Fruit fly (Drosophila melanogaster): ENCODE measurements around the gene CG2865.

Gene CG2865

DNA sequence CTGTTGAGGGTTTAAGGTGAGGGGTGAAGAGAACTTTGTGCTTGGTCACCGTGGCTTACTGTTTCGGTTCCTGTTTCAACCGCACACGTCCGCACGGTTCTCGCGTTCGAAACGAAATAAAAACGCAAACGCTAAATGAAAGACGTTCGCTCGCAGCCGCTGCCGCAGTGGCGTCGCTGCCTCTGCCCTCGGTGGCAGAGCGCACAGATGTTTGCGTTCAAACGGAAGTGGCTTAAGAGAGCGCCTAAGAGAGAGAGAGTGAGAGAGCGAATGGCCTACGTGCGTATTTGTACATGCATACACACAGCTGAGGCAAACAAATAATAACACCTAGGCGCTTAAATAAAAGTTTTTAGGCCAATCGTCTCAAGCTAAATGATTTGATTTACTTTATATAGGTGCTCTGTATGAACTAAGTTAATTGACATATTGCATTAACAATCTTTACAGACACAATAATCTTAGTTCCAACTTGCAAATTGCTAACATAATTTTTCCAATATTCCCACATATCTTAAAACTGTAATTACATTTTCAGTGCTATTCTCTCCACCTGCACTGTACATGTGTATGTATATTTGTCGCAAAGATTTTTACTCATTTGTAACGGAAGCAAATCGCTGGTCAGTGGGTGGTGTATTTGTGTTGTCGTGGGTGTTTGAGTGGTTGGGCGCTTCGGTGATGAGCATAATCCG is at the start of gene CG2865:
Gene CG2865 (minus strand): TSS at position 118 of the 695 bp plus-strand sequence.
- TF ChIP-seq tj (GFP tag; optimal IDR thresholded peaks at IDR 0.05), result peak; percentile 86
- peak; percentile 95 for TF ChIP-seq CG5204 (GFP tag; optimal IDR thresholded peaks at IDR 0.05)
- peak; percentile 89 for TF ChIP-seq CG1620 (GFP tag; optimal IDR thresholded peaks at IDR 0.05)
- TF ChIP-seq Mnt (GFP tag; optimal IDR thresholded peaks at IDR 0.05), result peak; percentile 92
- TF ChIP-seq CG7101 (tag; optimal IDR thresholded peaks at IDR 0.05), result peak; percentile 98
- peak; percentile 90 for TF ChIP-seq toe (GFP tag; optimal IDR thresholded peaks at IDR 0.05)
- TF ChIP-seq CG14711 (tag; optimal IDR thresholded peaks at IDR 0.05), result peak; percentile 93
- peak; percentile 99 for TF ChIP-seq bab1 (GFP tag; optimal IDR thresholded peaks at IDR 0.05)
- TF ChIP-seq cic (GFP tag; optimal IDR thresholded peaks at IDR 0.05), result peak; percentile 85
- peak; percentile 81 for TF ChIP-seq Clk (GFP tag; optimal IDR thresholded peaks at IDR 0.05)
- TF ChIP-seq Crg-1 (GFP tag; optimal IDR thresholded peaks at IDR 0.05), result peak; percentile 93
- TF ChIP-seq kay (GFP tag; ENCODE audit: borderline replicate concordance), result peak; percentile 95
- peak; percentile 94 for TF ChIP-seq ovo (GFP tag; optimal IDR thresholded peaks at IDR 0.05)
- peak; percentile 98 for TF ChIP-seq Hr96 (GFP tag; optimal IDR thresholded peaks at IDR 0.05)
- TF ChIP-seq CG33017 (tag; optimal IDR thresholded peaks at IDR 0.05), result peak; percentile 95
- TF ChIP-seq CG12768 (GFP tag; optimal IDR thresholded peaks at IDR 0.05), result peak; percentile 95
- TF ChIP-seq CG7045 (GFP tag; optimal IDR thresholded peaks at IDR 0.05), result peak; percentile 96
- peak; percentile 93 for TF ChIP-seq pad (GFP tag; optimal IDR thresholded peaks at IDR 0.05)
- TF ChIP-seq cnc (optimal IDR thresholded peaks at IDR 0.05), result no peak
- peak; percentile 97 for TF ChIP-seq CG11617 (GFP tag; optimal IDR thresholded peaks at IDR 0.05)

DNA sequence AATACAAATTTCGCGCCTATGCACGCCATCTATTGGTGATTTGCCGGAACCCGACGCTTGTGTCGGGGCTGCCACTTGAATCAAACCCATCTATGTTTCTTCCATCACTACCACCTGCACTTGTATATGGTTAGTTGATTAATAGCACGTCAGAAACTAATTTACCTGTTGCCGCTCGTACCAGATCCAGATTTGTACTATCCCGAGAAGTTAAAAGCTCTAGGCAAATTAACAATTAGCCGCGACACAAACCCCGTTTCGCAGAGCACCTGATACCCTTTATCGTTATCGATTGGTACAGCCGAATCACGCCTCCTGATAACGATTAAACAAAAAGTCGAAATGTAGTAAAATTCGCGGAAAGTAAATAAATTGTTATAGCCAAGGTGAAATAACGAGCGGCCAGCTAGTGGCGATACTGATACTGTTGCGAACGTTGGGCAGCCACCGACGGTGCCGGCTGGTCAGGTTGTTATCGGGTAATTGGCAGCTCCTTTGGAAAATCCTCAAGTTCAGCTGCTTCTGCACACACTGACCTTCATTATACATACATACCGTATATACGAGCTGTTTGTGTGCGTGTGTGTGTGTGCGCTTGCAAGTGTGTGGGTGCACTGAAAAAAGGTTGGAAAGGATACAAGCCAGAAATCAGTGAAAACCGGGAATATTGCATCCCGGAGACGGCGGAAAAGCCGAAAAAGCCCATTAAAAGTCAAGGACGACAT is 47.0 kb upstream of the CG2865 start:
- TF ChIP-seq CG7045 (GFP tag; optimal IDR thresholded peaks at IDR 0.05), result no peak
- TF ChIP-seq CG11617 (GFP tag; optimal IDR thresholded peaks at IDR 0.05), result peak; percentile 9
- no peak for TF ChIP-seq ovo (GFP tag; optimal IDR thresholded peaks at IDR 0.05)
- TF ChIP-seq CG14711 (tag; optimal IDR thresholded peaks at IDR 0.05), result peak; percentile 5
- TF ChIP-seq Hr96 (GFP tag; optimal IDR thresholded peaks at IDR 0.05), result no peak
- TF ChIP-seq toe (GFP tag; optimal IDR thresholded peaks at IDR 0.05), result no peak
- no peak for TF ChIP-seq tj (GFP tag; optimal IDR thresholded peaks at IDR 0.05)
- TF ChIP-seq CG5204 (GFP tag; optimal IDR thresholded peaks at IDR 0.05), result no peak
- TF ChIP-seq kay (GFP tag; ENCODE audit: borderline replicate concordance), result no peak
- no peak for TF ChIP-seq Crg-1 (GFP tag; optimal IDR thresholded peaks at IDR 0.05)
- no peak for TF ChIP-seq cnc (optimal IDR thresholded peaks at IDR 0.05)
- TF ChIP-seq CG1620 (GFP tag; optimal IDR thresholded peaks at IDR 0.05), result peak; percentile 35
- TF ChIP-seq pad (GFP tag; optimal IDR thresholded peaks at IDR 0.05), result peak; percentile 23
- no peak for TF ChIP-seq CG33017 (tag; optimal IDR thresholded peaks at IDR 0.05)
- TF ChIP-seq cic (GFP tag; optimal IDR thresholded peaks at IDR 0.05), result no peak
- peak; percentile 74 for TF ChIP-seq bab1 (GFP tag; optimal IDR thresholded peaks at IDR 0.05)
- no peak for TF ChIP-seq Clk (GFP tag; optimal IDR thresholded peaks at IDR 0.05)
- peak; percentile 53 for TF ChIP-seq Mnt (GFP tag; optimal IDR thresholded peaks at IDR 0.05)
- peak; percentile 8 for TF ChIP-seq CG7101 (tag; optimal IDR thresholded peaks at IDR 0.05)

DNA sequence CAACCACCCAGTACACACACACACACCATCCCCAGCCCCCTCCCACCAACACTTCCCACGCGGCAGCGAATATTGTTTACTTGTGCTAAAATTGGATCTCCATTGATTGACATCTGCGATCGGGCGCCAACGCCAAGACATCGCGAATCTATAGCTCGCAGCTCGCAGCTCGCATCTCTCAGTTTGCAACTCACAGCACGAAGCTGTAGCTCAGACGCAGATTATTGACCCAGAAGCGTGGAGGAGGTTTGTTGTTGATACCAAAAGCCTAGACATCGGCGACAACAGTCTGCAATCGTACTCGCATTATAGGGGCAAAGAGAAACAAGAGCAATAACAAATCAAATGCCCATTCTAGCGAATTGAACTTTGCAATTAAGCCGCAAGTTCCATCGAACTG is 44.0 kb upstream of the CG2865 start:
- no peak for TF ChIP-seq CG1620 (GFP tag; optimal IDR thresholded peaks at IDR 0.05)
- no peak for TF ChIP-seq CG7101 (tag; optimal IDR thresholded peaks at IDR 0.05)
- TF ChIP-seq toe (GFP tag; optimal IDR thresholded peaks at IDR 0.05), result no peak
- TF ChIP-seq cnc (optimal IDR thresholded peaks at IDR 0.05), result no peak

DNA sequence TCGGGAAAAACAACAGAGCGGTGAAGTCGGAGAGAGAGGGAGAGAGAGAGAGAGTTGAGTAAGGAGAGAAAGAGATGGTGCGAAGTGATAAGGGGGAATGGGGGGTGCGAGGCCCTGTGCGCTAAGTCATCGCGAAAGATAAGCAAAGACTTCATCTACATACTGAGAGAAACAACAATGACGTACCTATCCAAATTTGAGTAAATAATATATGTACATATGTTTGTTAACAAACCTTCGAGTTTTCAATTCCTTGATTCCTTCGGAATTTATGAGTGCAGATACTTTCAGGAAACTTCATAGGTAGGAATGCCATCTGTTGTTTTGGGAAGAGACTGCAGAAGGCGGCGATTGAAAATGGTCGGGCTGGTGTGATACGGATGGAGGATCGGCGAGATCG is 43.2 kb upstream of the CG2865 start:
- TF ChIP-seq CG7045 (GFP tag; optimal IDR thresholded peaks at IDR 0.05), result no peak

DNA sequence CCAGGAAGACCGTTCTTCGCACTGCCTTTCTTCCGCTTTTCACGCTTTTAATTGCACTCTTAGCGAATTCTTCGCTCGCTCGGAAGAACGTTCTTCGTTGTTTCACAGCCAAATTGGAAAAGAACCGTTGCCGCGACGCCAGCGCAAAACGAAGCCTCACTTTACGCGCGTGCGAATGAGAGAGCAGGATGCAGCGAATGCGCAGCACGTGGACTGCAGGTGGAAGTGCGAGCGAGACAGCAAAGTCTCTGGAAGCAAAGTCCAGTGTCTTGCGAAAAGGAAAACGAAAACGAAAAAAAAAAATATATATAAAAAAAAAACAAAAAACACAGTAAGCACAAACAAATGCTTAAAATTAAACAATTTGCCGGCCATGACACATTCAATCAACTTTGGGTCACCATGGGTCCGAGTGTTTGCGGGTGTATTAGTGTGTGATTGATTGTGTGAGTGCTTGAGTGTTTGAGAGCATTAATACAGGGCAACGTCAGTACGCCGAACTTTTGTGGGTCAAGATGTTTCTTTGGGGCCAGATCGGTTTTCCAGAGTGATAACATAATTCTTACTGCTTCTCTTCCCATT is 41.4 kb upstream of the CG2865 start, which contains the start of gene Ilp6:
Gene Ilp6 (minus strand): TSS at position 103 of the 582 bp plus-strand sequence.
- TF ChIP-seq tj (GFP tag; optimal IDR thresholded peaks at IDR 0.05), result peak; percentile 78
- no peak for TF ChIP-seq CG7045 (GFP tag; optimal IDR thresholded peaks at IDR 0.05)
- TF ChIP-seq pad (GFP tag; optimal IDR thresholded peaks at IDR 0.05), result no peak
- TF ChIP-seq ovo (GFP tag; optimal IDR thresholded peaks at IDR 0.05), result peak; percentile 27
- no peak for TF ChIP-seq toe (GFP tag; optimal IDR thresholded peaks at IDR 0.05)
- peak; percentile 74 for TF ChIP-seq Mnt (GFP tag; optimal IDR thresholded peaks at IDR 0.05)
- no peak for TF ChIP-seq bab1 (GFP tag; optimal IDR thresholded peaks at IDR 0.05)
- peak; percentile 49 for TF ChIP-seq kay (GFP tag; ENCODE audit: borderline replicate concordance)

DNA sequence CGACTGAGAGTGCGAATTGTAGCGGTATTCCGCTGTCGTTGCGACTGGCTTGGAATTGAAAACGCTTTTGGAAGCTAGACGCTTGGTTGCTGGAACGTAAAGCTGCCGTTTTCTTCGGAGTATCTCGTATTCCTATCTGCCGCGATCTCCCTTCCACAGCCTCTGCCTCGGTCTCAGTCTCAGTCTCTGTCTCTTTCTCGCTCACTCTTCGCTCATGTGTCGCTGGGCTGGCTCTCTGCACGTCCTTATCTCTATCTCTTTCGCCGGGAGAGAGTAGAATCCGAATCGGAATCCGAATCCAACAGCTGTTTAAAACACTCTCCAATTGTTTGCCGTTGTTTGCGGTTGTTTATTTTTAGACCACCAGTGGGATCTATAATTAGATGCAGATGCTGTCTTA is 40.8 kb upstream of the CG2865 start:
- TF ChIP-seq pad (GFP tag; optimal IDR thresholded peaks at IDR 0.05), result peak; percentile 11
- no peak for TF ChIP-seq kay (GFP tag; ENCODE audit: borderline replicate concordance)
